Worm (Caenorhabditis elegans) whole organism, young adult: ENCODE data around the gene R03H10.2.

ENCODE experiments used
- D2030.7 ChIP-seq: fragments of 200-800 bp; sonication (Bioruptor generic); IDR thresholded peaks from 2 replicates; pipeline ENCODE4 v1.3.6; 2022; ENCODE audit warnings: missing genetic modification reagents, missing genetic modification characterization, missing compliant biosample characterization
- bed-1 ChIP-seq: fragments of 200-800 bp; sonication (Bioruptor generic); IDR thresholded peaks from 2 replicates; pipeline ENCODE4 v1.3.6; 2022; ENCODE audit warnings: missing genetic modification reagents, missing genetic modification characterization, missing compliant biosample characterization
- lsy-27 ChIP-seq: sonication (generic microtip); optimal IDR thresholded peaks from 2 replicates; lab custom pipeline; 2017; ENCODE audit warnings: missing genetic modification characterization, mild to moderate bottlenecking, missing compliant biosample characterization, antibody characterized with exemption, missing genotype, borderline replicate concordance; ENCODE audit not compliant: insufficient read depth
- madf-3 ChIP-seq: fragments of 200-800 bp; sonication (Bioruptor generic); IDR thresholded peaks from 2 replicates; pipeline ENCODE4 v1.3.6; 2022; ENCODE audit warnings: missing genetic modification reagents, missing genetic modification characterization, missing compliant biosample characterization
- madf-8 ChIP-seq: fragments of 200-800 bp; sonication (Bioruptor generic); conservative IDR thresholded peaks from 2 replicates; pipeline ENCODE4 v1.3.6; 2022; ENCODE audit warnings: missing genetic modification reagents, missing genetic modification characterization, missing compliant biosample characterization
- mcd-1 ChIP-seq: fragments of 200-800 bp; sonication (Bioruptor generic); IDR thresholded peaks from 2 replicates; pipeline ENCODE4 v1.3.6; 2022; ENCODE audit warnings: missing genetic modification reagents, missing genetic modification characterization, missing compliant biosample characterization
- nhr-120 ChIP-seq: fragments of 200-800 bp; sonication (Bioruptor generic); IDR thresholded peaks from 2 replicates; pipeline ENCODE4 v1.3.6; 2022; ENCODE audit warnings: missing genetic modification characterization, missing compliant biosample characterization
- pbrm-1 ChIP-seq: fragments of 200-800 bp; sonication (Bioruptor generic); IDR thresholded peaks from 2 replicates; pipeline ENCODE4 v1.3.6; 2022; ENCODE audit warnings: missing genetic modification reagents, missing genetic modification characterization, missing compliant biosample characterization
- pha-4 ChIP-seq: fragments of 150-350 bp; sonication (generic microtip); optimal IDR thresholded peaks from 2 replicates; lab custom pipeline; 2014; ENCODE audit warnings: missing biosample characterization, missing genetic modification reagents, missing genetic modification characterization
- rec-8 ChIP-seq, 2 experiments: sonication (generic microtip); optimal IDR thresholded peaks; 2 replicates each; lab custom pipeline; 2016; ENCODE audit warnings: mild to moderate bottlenecking in 2 of 2, missing genetic modification characterization in 2 of 2, missing genetic modification reagents in 2 of 2, missing genotype in 2 of 2, missing biosample characterization in 1 of 2, missing compliant biosample characterization in 1 of 2, moderate library complexity in 1 of 2
- snpc-1.1 ChIP-seq: sonication (generic microtip); optimal IDR thresholded peaks from 2 replicates; lab custom pipeline; 2017; ENCODE audit warnings: missing genetic modification characterization, mild to moderate bottlenecking, missing compliant biosample characterization, antibody characterized with exemption, moderate library complexity, missing genotype, missing genetic modification reagents; ENCODE audit not compliant: insufficient read depth
- snpc-4 ChIP-seq, 5 experiments: fragments of 150-350 bp in 1 of 5; sonication (generic microtip) in 4 of 5; optimal IDR thresholded peaks; 2 replicates each; lab custom pipeline; 2014 to 2018; ENCODE audit warnings: missing genetic modification characterization in 5 of 5, missing biosample characterization in 3 of 5, antibody characterized with exemption in 2 of 5, mild to moderate bottlenecking in 2 of 5, missing compliant biosample characterization in 2 of 5, missing genotype in 2 of 5, moderate library complexity in 2 of 5, missing genetic modification reagents in 1 of 5
- unc-130 ChIP-seq: sonication (generic microtip); optimal IDR thresholded peaks from 2 replicates; lab custom pipeline; 2016; ENCODE audit warnings: missing genetic modification reagents, missing genetic modification characterization, missing compliant biosample characterization

DNA sequence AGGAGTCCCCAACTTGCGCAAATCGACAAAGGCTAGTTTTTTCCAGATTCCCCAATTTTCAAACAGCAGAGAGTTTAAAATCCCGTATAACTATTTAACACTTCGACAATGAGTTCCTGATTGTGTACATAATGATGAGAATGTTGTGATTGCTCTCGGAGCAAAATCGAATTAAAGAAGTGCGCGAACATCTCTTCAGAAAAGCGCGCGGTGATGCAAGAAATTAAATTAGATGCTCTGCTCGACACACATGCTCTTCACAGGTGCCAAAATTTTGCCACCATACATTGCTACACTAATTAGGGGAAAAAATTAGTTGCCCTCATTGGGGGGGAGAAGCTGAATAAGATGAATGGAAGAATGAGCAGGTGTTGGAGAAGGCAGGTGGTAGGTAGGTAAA is 26.1 kb upstream of the R03H10.2 start:
- no peak for TF ChIP-seq snpc-1.1 (tag; lab: Kevin White, UChicago)
- no peak for TF ChIP-seq pha-4 (tag; lab: Kevin White, UChicago)
- no peak for TF ChIP-seq lsy-27
- no peak for TF ChIP-seq rec-8 (tag; optimal IDR thresholded peaks at IDR 0.05; lab: Kevin White, UChicago)
- TF ChIP-seq unc-130, result no peak
- no peak for TF ChIP-seq pbrm-1 (GFP tag; lab: Robert Waterston, UW)
- TF ChIP-seq snpc-4 (GFP tag; optimal IDR thresholded peaks at IDR 0.05; lab: Kevin White, UChicago), result no peak
- no peak for TF ChIP-seq snpc-4 (tag; optimal IDR thresholded peaks at IDR 0.05; lab: Kevin White, UChicago)
- TF ChIP-seq nhr-120 (GFP tag; lab: Robert Waterston, UW), result no peak
- no peak for TF ChIP-seq D2030.7 (GFP tag; lab: Robert Waterston, UW)
- TF ChIP-seq mcd-1 (GFP tag; lab: Robert Waterston, UW), result no peak
- TF ChIP-seq madf-8 (GFP tag; lab: Robert Waterston, UW), result no peak
- TF ChIP-seq madf-3 (GFP tag; lab: Robert Waterston, UW), result no peak
- no peak for TF ChIP-seq bed-1
